Fruit fly (Drosophila melanogaster) whole organism, pupa: ENCODE measurements around the gene CG7560.

Source experiments
- CG10348 ChIP-seq: fragments of 200-800 bp; sonication (Bioruptor generic); IDR thresholded peaks from 2 replicates; pipeline ENCODE4 v1.3.6; 2022; ENCODE audit warnings: missing biosample characterization, missing genetic modification characterization
- CG12605 ChIP-seq: fragments of 200-800 bp; sonication (Bioruptor generic); IDR thresholded peaks from 2 replicates; pipeline ENCODE4 v1.3.6; 2022; ENCODE audit warnings: missing biosample characterization, missing genetic modification characterization
- CG13204 ChIP-seq: fragments of 200-800 bp; sonication (Bioruptor generic); optimal IDR thresholded peaks from 2 replicates; lab custom pipeline; 2018; ENCODE audit warnings: missing biosample characterization, mild to moderate bottlenecking, missing genetic modification characterization, moderate library complexity
- CG14655 ChIP-seq: fragments of 200-800 bp; sonication (Bioruptor generic); optimal IDR thresholded peaks from 3 replicates; lab custom pipeline; 2017; ENCODE audit warnings: mild to moderate bottlenecking, missing biosample characterization, missing genetic modification reagents, missing genetic modification characterization
- CG15710 ChIP-seq: fragments of 200-800 bp; sonication (Bioruptor generic); optimal IDR thresholded peaks from 2 replicates; lab custom pipeline; 2018; ENCODE audit warnings: missing biosample characterization, mild to moderate bottlenecking, missing genetic modification characterization, moderate library complexity
- CG17806 ChIP-seq: fragments of 200-800 bp; sonication (Bioruptor generic); optimal IDR thresholded peaks from 2 replicates; lab custom pipeline; 2018; ENCODE audit warnings: missing biosample characterization, mild to moderate bottlenecking, missing genetic modification characterization, moderate library complexity
- CG32121 ChIP-seq: fragments of 200-800 bp; sonication (Bioruptor generic); IDR thresholded peaks from 2 replicates; pipeline ENCODE4 v1.3.6; 2022; ENCODE audit warnings: missing biosample characterization, missing genetic modification characterization
- CG34367 ChIP-seq: fragments of 200-800 bp; sonication (Bioruptor generic); optimal IDR thresholded peaks from 2 replicates; lab custom pipeline; 2018; ENCODE audit warnings: missing biosample characterization, mild to moderate bottlenecking, missing genetic modification characterization
- CG4496 ChIP-seq: fragments of 200-800 bp; sonication (Bioruptor generic); IDR thresholded peaks from 3 replicates; pipeline ENCODE4 v1.3.6; 2022; ENCODE audit warnings: missing biosample characterization, missing genetic modification characterization
- CG8159 ChIP-seq: fragments of 200-800 bp; sonication (Bioruptor generic); optimal IDR thresholded peaks from 3 replicates; lab custom pipeline; 2018; ENCODE audit warnings: missing biosample characterization, mild to moderate bottlenecking, missing genetic modification characterization, moderate library complexity
- CG8301 ChIP-seq: fragments of 200-800 bp; sonication (Bioruptor generic); optimal IDR thresholded peaks from 2 replicates; lab custom pipeline; 2018; ENCODE audit warnings: missing biosample characterization, mild to moderate bottlenecking, missing genetic modification characterization
- CG9948 ChIP-seq: fragments of 200-800 bp; sonication (Bioruptor generic); optimal IDR thresholded peaks from 2 replicates; lab custom pipeline; 2018; ENCODE audit warnings: missing biosample characterization, mild to moderate bottlenecking, missing genetic modification characterization, moderate library complexity
- D1 ChIP-seq: fragments of 200-800 bp; sonication (Bioruptor generic); optimal IDR thresholded peaks from 2 replicates; lab custom pipeline; 2018; ENCODE audit warnings: missing biosample characterization, mild to moderate bottlenecking, missing genetic modification characterization, moderate library complexity
- EcR ChIP-seq: fragments of 200-800 bp; sonication (Bioruptor generic); optimal IDR thresholded peaks from 3 replicates; lab custom pipeline; 2019; ENCODE audit warnings: missing biosample characterization, missing genetic modification characterization, mild to moderate bottlenecking, moderate library complexity, missing genetic modification reagents
- Ets98B ChIP-seq: fragments of 200-800 bp; sonication (Bioruptor generic); IDR thresholded peaks from 2 replicates; pipeline ENCODE4 v1.3.6; 2022; ENCODE audit warnings: missing biosample characterization, missing genetic modification characterization
- Pif1A ChIP-seq: fragments of 200-800 bp; sonication (Bioruptor generic); optimal IDR thresholded peaks from 3 replicates; lab custom pipeline; 2016; ENCODE audit warnings: missing biosample characterization, missing genetic modification characterization
- Pif1B ChIP-seq: fragments of 200-800 bp; sonication (Bioruptor generic); optimal IDR thresholded peaks from 3 replicates; lab custom pipeline; 2016; ENCODE audit warnings: missing biosample characterization, missing genetic modification characterization
- Snoo ChIP-seq: fragments of 200-800 bp; sonication (Bioruptor generic); optimal IDR thresholded peaks from 3 replicates; lab custom pipeline; 2017; ENCODE audit warnings: missing biosample characterization, mild to moderate bottlenecking, missing genetic modification characterization, inconsistent platforms
- fd96Ca ChIP-seq: fragments of 200-800 bp; sonication (Bioruptor generic); IDR thresholded peaks from 3 replicates; pipeline ENCODE4 v1.3.6; 2022; ENCODE audit warnings: missing biosample characterization, missing genetic modification characterization
- gl ChIP-seq: fragments of 200-800 bp; sonication (Bioruptor generic); optimal IDR thresholded peaks from 2 replicates; lab custom pipeline; 2018; ENCODE audit warnings: missing biosample characterization, mild to moderate bottlenecking, missing genetic modification characterization
- rn ChIP-seq: fragments of 200-800 bp; sonication (Bioruptor generic); IDR thresholded peaks from 2 replicates; pipeline ENCODE4 v1.3.6; 2022; ENCODE audit warnings: missing biosample characterization, missing genetic modification characterization

CG7560 gene

DNA sequence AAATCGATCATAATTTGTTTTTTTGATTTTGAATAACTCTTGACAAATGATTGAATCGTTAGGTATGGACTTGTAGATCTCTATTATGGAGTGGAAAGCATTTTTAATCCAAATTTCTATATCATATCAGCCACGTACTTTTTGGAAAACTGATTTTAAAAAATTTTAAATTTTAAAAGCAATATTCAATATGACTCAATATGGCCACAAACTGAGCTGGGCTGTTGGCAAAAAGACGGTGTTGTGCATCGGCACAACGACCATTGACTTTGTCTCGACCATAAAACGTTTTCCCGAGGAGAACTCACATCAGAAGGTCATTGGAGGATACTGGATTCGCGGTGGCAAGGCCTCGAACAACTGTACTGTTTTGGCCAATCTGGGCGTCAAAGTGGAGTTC lies 33.4 kb downstream of the CG7560 start, which contains the start of the genes CG12289 and CG7551:
TSS of gene CG12289 (minus strand) at position 101 of the 400 bp plus-strand sequence.
TSS of gene CG7551 (plus strand) at position 121 of the 400 bp plus-strand sequence.
- TF ChIP-seq CG17806 (tag; lab: Kevin White, UChicago) = no peak
- TF ChIP-seq fd96Ca (GFP tag; lab: Robert Waterston, UW) = no peak
- no peak for TF ChIP-seq CG9948 (tag; lab: Kevin White, UChicago)
- TF ChIP-seq EcR (GFP tag; lab: Kevin White, UChicago) = no peak
- TF ChIP-seq CG32121 (GFP tag; lab: Robert Waterston, UW) = no peak
- no peak for TF ChIP-seq D1 (tag; lab: Kevin White, UChicago)
- no peak for TF ChIP-seq CG10348 (GFP tag; lab: Robert Waterston, UW)
- TF ChIP-seq, all 21 proteins: peak for 0

dm6 chr3L:11465371-11465914 lies 40.5 kb downstream of the CG7560 start, which contains the start of gene Fum3:
TSS of gene Fum3 (minus strand) at chr3L:11465864.
- TF ChIP-seq Pif1B (GFP tag; lab: Kevin White, UChicago) (no peak), CG8301 (no peak), EcR (GFP tag; lab: Kevin White, UChicago) (no peak), CG15710 (tag; lab: Kevin White, UChicago) (no peak), CG32121 (GFP tag; lab: Robert Waterston, UW) (no peak), CG10348 (GFP tag; lab: Robert Waterston, UW) (no peak), gl (no peak), CG34367 (tag; lab: Kevin White, UChicago) (no peak), CG17806 (tag; lab: Kevin White, UChicago) (no peak), Ets98B (GFP tag; lab: Robert Waterston, UW) (no peak), CG8159 (tag; lab: Kevin White, UChicago) (no peak), CG14655 (GFP tag; lab: Kevin White, UChicago) (no peak), CG13204 (GFP tag; lab: Kevin White, UChicago) (no peak), D1 (tag; lab: Kevin White, UChicago) (no peak), CG4496 (GFP tag; lab: Robert Waterston, UW) (no peak), rn (GFP tag; lab: Robert Waterston, UW) (no peak), Snoo (tag; lab: Kevin White, UChicago) (no peak), CG12605 (GFP tag; lab: Robert Waterston, UW) (no peak)

- TF ChIP-seq CG10348 (GFP tag; lab: Robert Waterston, UW) = no peak
- TF ChIP-seq CG32121 (GFP tag; lab: Robert Waterston, UW) = no peak
- peak; percentile 34 for TF ChIP-seq CG17806 (tag; lab: Kevin White, UChicago)
- TF ChIP-seq CG8159 (tag; lab: Kevin White, UChicago) = peak; percentile 68
- TF ChIP-seq CG8301 = no peak
- TF ChIP-seq rn (GFP tag; lab: Robert Waterston, UW) = no peak
- no peak for TF ChIP-seq CG13204 (GFP tag; lab: Kevin White, UChicago)
- no peak for TF ChIP-seq Pif1A (GFP tag; lab: Kevin White, UChicago)
- no peak for TF ChIP-seq EcR (GFP tag; lab: Kevin White, UChicago)
- no peak for TF ChIP-seq Snoo (tag; lab: Kevin White, UChicago)
- TF ChIP-seq CG9948 (tag; lab: Kevin White, UChicago) = peak; percentile 56
- no peak for TF ChIP-seq D1 (tag; lab: Kevin White, UChicago)
- TF ChIP-seq CG34367 (tag; lab: Kevin White, UChicago) = no peak
- no peak for TF ChIP-seq CG4496 (GFP tag; lab: Robert Waterston, UW)
- TF ChIP-seq Ets98B (GFP tag; lab: Robert Waterston, UW) = no peak
- TF ChIP-seq fd96Ca (GFP tag; lab: Robert Waterston, UW) = no peak
- peak; percentile 45 for TF ChIP-seq CG15710 (tag; lab: Kevin White, UChicago)
- TF ChIP-seq CG12605 (GFP tag; lab: Robert Waterston, UW) = no peak
- TF ChIP-seq CG14655 (GFP tag; lab: Kevin White, UChicago) = peak; percentile 21
These were observed 42.0 kb downstream of the CG7560 start for dm6 chr3L:11466985-11467384.

dm6 chr3L:11472388-11472787 lies 47.4 kb downstream of the CG7560 start:
- TF ChIP-seq CG4496 (GFP tag; lab: Robert Waterston, UW) (no peak), CG15710 (tag; lab: Kevin White, UChicago) (no peak), CG13204 (GFP tag; lab: Kevin White, UChicago) (no peak), D1 (tag; lab: Kevin White, UChicago) (no peak), rn (GFP tag; lab: Robert Waterston, UW) (no peak), Snoo (tag; lab: Kevin White, UChicago) (no peak), CG32121 (GFP tag; lab: Robert Waterston, UW) (no peak), Pif1A (GFP tag; lab: Kevin White, UChicago) (no peak), CG8159 (tag; lab: Kevin White, UChicago) (no peak), CG12605 (GFP tag; lab: Robert Waterston, UW) (no peak), CG14655 (GFP tag; lab: Kevin White, UChicago) (no peak), CG17806 (tag; lab: Kevin White, UChicago) (no peak), CG10348 (GFP tag; lab: Robert Waterston, UW) (no peak), CG8301 (no peak), Ets98B (GFP tag; lab: Robert Waterston, UW) (no peak), fd96Ca (GFP tag; lab: Robert Waterston, UW) (no peak), CG34367 (tag; lab: Kevin White, UChicago) (no peak), gl (no peak)

DNA sequence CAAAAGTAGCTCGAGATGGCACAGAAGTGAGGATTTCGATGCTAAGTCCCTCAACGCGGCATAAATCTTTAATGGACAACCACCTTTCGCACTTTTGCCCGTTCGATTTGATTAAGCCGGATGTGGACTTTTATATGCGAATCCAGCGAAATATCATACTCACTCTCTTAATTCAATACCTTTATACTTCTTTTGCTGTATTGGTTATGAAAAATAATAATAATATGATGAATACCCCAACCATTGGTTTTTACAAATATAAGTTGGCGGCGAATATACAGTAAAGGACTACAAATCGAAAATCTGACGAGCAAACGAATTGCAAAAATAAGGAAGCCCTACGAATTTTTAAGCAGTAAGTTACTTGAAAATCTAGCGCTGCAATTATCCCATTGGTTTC lies 48.0 kb downstream of the CG7560 start, which contains the start of gene Vha16-3:
TSS of gene Vha16-3 (plus strand) at position 301 of the 400 bp plus-strand sequence.
- TF ChIP-seq gl (no peak), CG4496 (GFP tag; lab: Robert Waterston, UW) (no peak), Pif1B (GFP tag; lab: Kevin White, UChicago) (no peak), EcR (GFP tag; lab: Kevin White, UChicago) (no peak), CG32121 (GFP tag; lab: Robert Waterston, UW) (no peak), CG17806 (tag; lab: Kevin White, UChicago) (no peak), Ets98B (GFP tag; lab: Robert Waterston, UW) (no peak), CG9948 (tag; lab: Kevin White, UChicago) (no peak), fd96Ca (GFP tag; lab: Robert Waterston, UW) (no peak), CG13204 (GFP tag; lab: Kevin White, UChicago) (no peak), Pif1A (GFP tag; lab: Kevin White, UChicago) (no peak), D1 (tag; lab: Kevin White, UChicago) (no peak), Snoo (tag; lab: Kevin White, UChicago) (no peak), CG34367 (tag; lab: Kevin White, UChicago) (no peak), CG8159 (tag; lab: Kevin White, UChicago) (no peak), CG10348 (GFP tag; lab: Robert Waterston, UW) (no peak)
